Worm (Caenorhabditis elegans): ENCODE data around the gene tos-1.

tos-1 gene

DNA sequence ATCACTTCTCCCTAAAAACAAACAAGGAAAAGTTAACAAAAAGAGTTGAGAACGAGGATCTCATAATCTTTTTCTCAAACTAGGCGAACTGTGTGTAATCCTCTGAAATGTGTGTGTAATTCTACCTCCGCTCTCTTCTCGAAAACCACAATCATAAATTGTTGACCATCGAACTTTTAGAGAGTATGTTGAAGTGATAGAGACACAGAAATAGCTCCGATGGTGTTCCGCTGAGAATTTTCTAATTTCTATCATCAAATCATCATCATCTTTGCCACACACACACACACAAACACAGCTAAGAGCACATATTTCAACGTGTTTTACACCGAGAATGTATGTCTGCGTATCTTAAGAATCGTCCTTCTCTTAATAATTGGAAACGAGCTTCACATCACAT, 48.4 kb downstream of the tos-1 start:
- TF ChIP-seq nhr-237 (tag; optimal IDR thresholded peaks at IDR 0.05) (no peak), sem-2 (GFP tag; optimal IDR thresholded peaks at IDR 0.05) (no peak), flh-1 (GFP tag; optimal IDR thresholded peaks at IDR 0.05) (no peak), ham-2 (GFP tag; optimal IDR thresholded peaks at IDR 0.05) (no peak), cnd-1 (tag; optimal IDR thresholded peaks at IDR 0.05) (no peak), unc-62 (GFP tag; optimal IDR thresholded peaks at IDR 0.05) (peak; percentile 18), unc-120 (tag; optimal IDR thresholded peaks at IDR 0.05; ENCODE audit: poor library complexity, severe bottlenecking) (peak; percentile 49), hlh-1 (tag; optimal IDR thresholded peaks at IDR 0.05) (no peak), pha-4 (tag; optimal IDR thresholded peaks at IDR 0.05) (peak; percentile 12), blmp-1 (tag; optimal IDR thresholded peaks at IDR 0.05) (no peak)

DNA sequence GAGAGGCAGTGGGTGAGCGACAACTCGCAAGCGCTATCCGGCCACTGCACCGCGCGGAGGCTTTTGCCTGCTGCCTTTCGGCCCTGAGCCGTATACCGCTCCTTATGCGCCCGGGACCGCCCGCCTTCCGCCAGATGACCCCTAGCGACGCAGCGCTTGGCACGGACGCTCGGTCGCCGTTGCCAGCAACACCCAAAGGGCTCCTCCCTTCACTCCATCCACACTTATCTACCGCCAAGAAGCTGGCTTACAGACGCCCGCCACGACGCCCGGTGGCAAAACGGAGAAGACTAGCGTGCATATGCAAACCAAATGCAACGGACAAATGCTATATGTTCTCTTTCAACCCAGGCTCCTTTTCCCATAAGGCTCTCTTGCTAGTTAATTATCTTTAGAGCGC, 50.6 kb downstream of the tos-1 start:
- TF ChIP-seq ceh-43 (GFP tag; optimal IDR thresholded peaks at IDR 0.05) (peak; percentile 24), cnd-1 (tag; optimal IDR thresholded peaks at IDR 0.05) (peak; percentile 1), snpc-4 (tag; optimal IDR thresholded peaks at IDR 0.05) (no peak), ces-1 (GFP tag; optimal IDR thresholded peaks at IDR 0.05) (peak; percentile 59), M03D4.4 (tag; optimal IDR thresholded peaks at IDR 0.05) (peak; percentile 31), ztf-11 (tag; optimal IDR thresholded peaks at IDR 0.05) (no peak), mls-2 (tag; optimal IDR thresholded peaks at IDR 0.05) (peak; percentile 19), zip-8 (tag; optimal IDR thresholded peaks at IDR 0.05) (no peak), nhr-76 (tag; optimal IDR thresholded peaks at IDR 0.05) (no peak), drap-1 (GFP tag; optimal IDR thresholded peaks at IDR 0.05) (peak; percentile 29), sptf-1 (tag; optimal IDR thresholded peaks at IDR 0.05) (peak; percentile 61), ceh-83 (GFP tag; optimal IDR thresholded peaks at IDR 0.05) (peak; percentile 25), bed-3 (GFP tag; optimal IDR thresholded peaks at IDR 0.05) (peak; percentile 6)

DNA sequence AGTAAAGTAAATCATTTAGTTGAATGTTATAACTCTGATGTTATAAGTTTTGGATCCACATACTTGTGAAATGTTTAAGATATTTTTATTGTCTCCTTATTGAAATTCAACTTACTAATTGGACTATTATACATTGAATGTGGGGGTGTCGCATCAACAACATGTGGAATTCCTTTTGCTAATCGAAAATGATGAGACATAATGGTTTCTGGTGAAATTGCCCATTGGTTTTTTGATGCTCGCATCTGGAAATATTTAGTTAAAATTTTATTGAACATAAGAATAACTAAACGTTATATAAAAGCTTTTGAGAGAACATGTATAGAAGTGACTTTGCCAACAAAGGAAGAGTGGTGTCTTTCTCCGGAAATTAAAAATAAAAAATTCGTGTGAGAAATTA, 52.1 kb downstream of the tos-1 start, which contains the start of gene ZK682.7:
Gene ZK682.7, minus strand, starts transcription at position 247 of the 400 bp plus-strand sequence.
- no peak for TF ChIP-seq unc-39 (tag; optimal IDR thresholded peaks at IDR 0.05)
- no peak for TF ChIP-seq sptf-1 (tag; optimal IDR thresholded peaks at IDR 0.05)
